Worm (Caenorhabditis elegans) whole organism, L1 larva: ENCODE data around the gene suf-1.
A peak's percentile ranks its signal among the peaks of the same experiment; 100 is the strongest.

Experiments
- C16A3.4 ChIP-seq: fragments of 150-350 bp; optimal IDR thresholded peaks from 2 replicates; lab custom pipeline; 2014; ENCODE audit warnings: missing biosample characterization, missing genetic modification characterization
- F16B12.6 ChIP-seq: fragments of 150-350 bp; optimal IDR thresholded peaks from 2 replicates; lab custom pipeline; 2014; ENCODE audit warnings: missing biosample characterization, missing genetic modification characterization
- aly-2 ChIP-seq: fragments of 150-350 bp; optimal IDR thresholded peaks from 2 replicates; lab custom pipeline; 2014; ENCODE audit warnings: missing biosample characterization, missing genetic modification characterization
- blmp-1 ChIP-seq: fragments of 150-350 bp; optimal IDR thresholded peaks from 2 replicates; lab custom pipeline; 2014; ENCODE audit warnings: missing biosample characterization, missing genetic modification characterization
- ceh-63 ChIP-seq: fragments of 200-800 bp; sonication (Bioruptor generic); optimal IDR thresholded peaks from 2 replicates; lab custom pipeline; 2018; ENCODE audit warnings: mild to moderate bottlenecking, missing genetic modification characterization, missing compliant biosample characterization
- ceh-88 ChIP-seq: fragments of 200-800 bp; sonication (Bioruptor generic); IDR thresholded peaks from 2 replicates; pipeline ENCODE4 v1.3.6; 2022; ENCODE audit warnings: missing genetic modification characterization, missing compliant biosample characterization
- ceh-90 ChIP-seq: sonication (generic microtip); optimal IDR thresholded peaks from 2 replicates; lab custom pipeline; 2016; ENCODE audit warnings: missing genetic modification characterization, missing compliant biosample characterization
- ces-1 ChIP-seq: fragments of 150-350 bp; optimal IDR thresholded peaks from 2 replicates; lab custom pipeline; 2014; ENCODE audit warnings: missing biosample characterization, missing genetic modification reagents, missing genetic modification characterization
- dpl-1 ChIP-seq, 3 experiments: fragments of 150-350 bp in 2 of 3; sonication (generic microtip) in 1 of 3; optimal IDR thresholded peaks; 2 replicates each; lab custom pipeline; 2014 to 2017; ENCODE audit warnings: missing biosample characterization in 3 of 3, missing genetic modification characterization in 3 of 3, missing genetic modification reagents in 3 of 3
- efl-1 ChIP-seq, 4 experiments: fragments of 150-350 bp; optimal IDR thresholded peaks in 3 of 4; peaks in 1 of 4; 1 replicate in 1 of 4; 2 replicates in 3 of 4; lab custom pipeline; 2014; ENCODE audit warnings: missing biosample characterization in 2 of 4, missing genetic modification characterization in 2 of 4, missing genetic modification reagents in 2 of 4
- egl-27 ChIP-seq, 2 experiments: fragments of 150-350 bp in 1 of 2; sonication (generic microtip); optimal IDR thresholded peaks; 3 replicates each; lab custom pipeline; 2017 to 2018; ENCODE audit warnings: missing biosample characterization in 2 of 2, missing genetic modification characterization in 2 of 2, missing genetic modification reagents in 2 of 2
- elt-3 ChIP-seq, 6 experiments: fragments of 150-350 bp in 1 of 6; sonication (generic microtip); optimal IDR thresholded peaks; 2 replicates each; lab custom pipeline; 2017 to 2018; ENCODE audit warnings: missing biosample characterization in 6 of 6, missing genetic modification characterization in 6 of 6, inconsistent platforms in 1 of 6
- fkh-4 ChIP-seq: sonication (generic microtip); optimal IDR thresholded peaks from 2 replicates; lab custom pipeline; 2016; ENCODE audit warnings: missing compliant biosample characterization, missing genetic modification characterization, borderline replicate concordance
- grh-1 ChIP-seq: fragments of 200-800 bp; sonication (Bioruptor generic); IDR thresholded peaks from 2 replicates; pipeline ENCODE4 v1.3.6; 2022; ENCODE audit warnings: missing genetic modification reagents, missing genetic modification characterization, missing compliant biosample characterization
- hlh-17 ChIP-seq: fragments of 200-800 bp; sonication (Bioruptor generic); optimal IDR thresholded peaks from 2 replicates; lab custom pipeline; 2018; ENCODE audit warnings: missing genetic modification characterization, mild to moderate bottlenecking, missing compliant biosample characterization, moderate library complexity, borderline replicate concordance
- irx-1 ChIP-seq: sonication (generic microtip); optimal IDR thresholded peaks from 2 replicates; lab custom pipeline; 2016; ENCODE audit warnings: missing genetic modification characterization, missing compliant biosample characterization
- isw-1 ChIP-seq: fragments of 200-800 bp; sonication (Bioruptor generic); IDR thresholded peaks from 2 replicates; pipeline ENCODE4 v1.3.6; 2022; ENCODE audit warnings: missing genetic modification characterization, missing compliant biosample characterization
- lin-15B ChIP-seq: fragments of 150-350 bp; sonication (generic microtip); optimal IDR thresholded peaks from 3 replicates; lab custom pipeline; 2014; ENCODE audit warnings: missing biosample characterization, missing genetic modification characterization
- lir-3 ChIP-seq: sonication (generic microtip); optimal IDR thresholded peaks from 2 replicates; lab custom pipeline; 2016; ENCODE audit warnings: mild to moderate bottlenecking, missing genetic modification characterization, moderate library complexity, missing compliant biosample characterization; ENCODE audit not compliant: poor library complexity
- mdl-1 ChIP-seq, 2 experiments: fragments of 150-350 bp; optimal IDR thresholded peaks; 2 replicates each; lab custom pipeline; 2014 to 2017; ENCODE audit warnings: missing biosample characterization in 2 of 2, missing genetic modification characterization in 2 of 2, inconsistent platforms in 1 of 2
- nhr-11 ChIP-seq: fragments of 150-350 bp; optimal IDR thresholded peaks from 2 replicates; lab custom pipeline; 2014; ENCODE audit warnings: missing biosample characterization, missing genetic modification characterization
- nhr-19 ChIP-seq: fragments of 200-800 bp; sonication (Bioruptor generic); conservative IDR thresholded peaks from 2 replicates; pipeline ENCODE4 v1.3.6; 2022; ENCODE audit warnings: missing genetic modification characterization, missing compliant biosample characterization
- nhr-20 ChIP-seq: sonication (generic microtip); optimal IDR thresholded peaks from 2 replicates; lab custom pipeline; 2016; ENCODE audit warnings: mild to moderate bottlenecking, missing genetic modification characterization, missing compliant biosample characterization
- nhr-28 ChIP-seq: fragments of 150-350 bp; optimal IDR thresholded peaks from 2 replicates; lab custom pipeline; 2014; ENCODE audit warnings: missing biosample characterization, missing genetic modification characterization
- nhr-77 ChIP-seq: fragments of 150-350 bp; optimal IDR thresholded peaks from 2 replicates; lab custom pipeline; 2014; ENCODE audit warnings: missing biosample characterization, missing genetic modification characterization
- nhr-85 ChIP-seq: sonication (generic microtip); peaks from one replicate; lab custom pipeline; 2016; ENCODE audit warnings: missing genetic modification characterization, inconsistent platforms, missing compliant biosample characterization
- pag-3 ChIP-seq: sonication (generic microtip); optimal IDR thresholded peaks from 2 replicates; lab custom pipeline; 2017; ENCODE audit warnings: missing genetic modification characterization, mild to moderate bottlenecking, missing compliant biosample characterization, antibody characterized with exemption, borderline replicate concordance; ENCODE audit not compliant: insufficient read depth
- pax-3 ChIP-seq: fragments of 200-800 bp; sonication (Bioruptor generic); optimal IDR thresholded peaks from 2 replicates; lab custom pipeline; 2018; ENCODE audit warnings: mild to moderate bottlenecking, missing genetic modification characterization, moderate library complexity, missing compliant biosample characterization
- pqm-1 ChIP-seq: sonication (generic microtip); optimal IDR thresholded peaks from 3 replicates; lab custom pipeline; 2017; ENCODE audit warnings: missing biosample characterization, missing genetic modification characterization
- skn-1 ChIP-seq: fragments of 150-350 bp; optimal IDR thresholded peaks from 2 replicates; lab custom pipeline; 2014; ENCODE audit warnings: missing biosample characterization, missing genetic modification characterization
- snpc-4 ChIP-seq: fragments of 150-350 bp; optimal IDR thresholded peaks from 2 replicates; lab custom pipeline; 2014; ENCODE audit warnings: missing biosample characterization, missing genetic modification characterization
- sup-37 ChIP-seq: fragments of 200-800 bp; sonication (Bioruptor generic); optimal IDR thresholded peaks from 2 replicates; lab custom pipeline; 2018; ENCODE audit warnings: mild to moderate bottlenecking, missing genetic modification characterization, missing compliant biosample characterization
- swsn-7 ChIP-seq: sonication (generic microtip); optimal IDR thresholded peaks from 2 replicates; lab custom pipeline; 2016; ENCODE audit warnings: missing genetic modification characterization, missing compliant biosample characterization
- tlp-1 ChIP-seq: fragments of 150-350 bp; optimal IDR thresholded peaks from 2 replicates; lab custom pipeline; 2014; ENCODE audit warnings: missing biosample characterization, missing genetic modification characterization
- unc-130 ChIP-seq: fragments of 150-350 bp; optimal IDR thresholded peaks from 2 replicates; lab custom pipeline; 2017; ENCODE audit warnings: missing biosample characterization, missing genetic modification characterization, inconsistent platforms
- unc-30 ChIP-seq: sonication (generic microtip); optimal IDR thresholded peaks from 2 replicates; lab custom pipeline; 2017; ENCODE audit warnings: missing biosample characterization, missing genetic modification characterization
- unc-86 ChIP-seq: sonication (generic microtip); optimal IDR thresholded peaks from 2 replicates; lab custom pipeline; 2016; ENCODE audit warnings: missing genetic modification characterization, missing compliant biosample characterization
- unc-98 ChIP-seq: fragments of 200-800 bp; sonication (Bioruptor generic); IDR thresholded peaks from 2 replicates; pipeline ENCODE4 v1.3.6; 2022; ENCODE audit warnings: missing genetic modification characterization, missing compliant biosample characterization
- zag-1 ChIP-seq: fragments of 150-350 bp; optimal IDR thresholded peaks from 2 replicates; lab custom pipeline; 2014; ENCODE audit warnings: missing biosample characterization, missing genetic modification characterization
- ztf-4 ChIP-seq: fragments of 150-350 bp; optimal IDR thresholded peaks from 2 replicates; lab custom pipeline; 2014; ENCODE audit warnings: missing biosample characterization, missing genetic modification characterization

suf-1 gene

DNA sequence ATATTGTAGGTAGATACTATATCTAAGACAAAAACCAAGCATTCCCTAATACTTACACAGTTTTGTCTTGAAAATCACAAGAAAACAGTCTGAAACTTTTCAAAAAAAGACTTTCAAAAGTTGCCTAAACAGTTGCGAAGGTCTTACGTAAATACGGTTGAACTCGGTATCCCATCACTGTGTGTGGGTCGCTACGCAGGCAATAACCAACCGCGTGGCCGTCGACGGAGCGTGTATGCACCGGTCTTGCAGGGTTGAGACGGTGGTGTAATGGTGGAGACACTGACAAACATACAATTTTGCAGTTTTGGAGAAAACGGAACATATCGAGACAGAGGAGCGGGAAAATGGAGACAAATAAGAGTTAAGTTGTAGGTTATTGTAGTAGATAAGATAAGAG is 42.4 kb upstream of the suf-1 start, which contains the start of gene iff-2 (continued):
- peak; percentile 100 for TF ChIP-seq nhr-77 (tag; lab: Kevin White, UChicago)
- peak; percentile 100 for TF ChIP-seq nhr-20 (tag; lab: Kevin White, UChicago)
- peak; percentile 94 for TF ChIP-seq sup-37 (GFP tag; lab: Kevin White, UChicago)
- peak; percentile 98 for TF ChIP-seq skn-1 (tag; lab: Kevin White, UChicago)
- TF ChIP-seq grh-1 (GFP tag; lab: Robert Waterston, UW), result peak; percentile 97
- TF ChIP-seq dpl-1 (GFP tag; optimal IDR thresholded peaks at IDR 0.05; lab: Kevin White, UChicago), result peak; percentile 94 to 97 (median 95)
- peak; percentile 100 for TF ChIP-seq nhr-85
- peak; percentile 99 for TF ChIP-seq unc-86 (tag; lab: Kevin White, UChicago)
- peak; percentile 99 for TF ChIP-seq nhr-19 (GFP tag; lab: Robert Waterston, UW)
- TF ChIP-seq ceh-88 (GFP tag; lab: Robert Waterston, UW), result peak; percentile 97
- TF ChIP-seq pqm-1 (tag; lab: Kevin White, UChicago), result peak; percentile 54
- TF ChIP-seq swsn-7 (tag; lab: Kevin White, UChicago), result peak; percentile 99
- peak; percentile 85 for TF ChIP-seq F16B12.6 (tag; lab: Kevin White, UChicago)
- TF ChIP-seq mdl-1 (tag; optimal IDR thresholded peaks at IDR 0.05; lab: Kevin White, UChicago), result peak; percentile 90 to 100
- TF ChIP-seq lin-15B, result peak; percentile 100
- peak; percentile 97 for TF ChIP-seq blmp-1 (tag; lab: Kevin White, UChicago)
- peak; percentile 96 for TF ChIP-seq irx-1 (tag; lab: Kevin White, UChicago)
- peak; percentile 100 for TF ChIP-seq elt-3 (tag; optimal IDR thresholded peaks at IDR 0.05; lab: Kevin White, UChicago)
- TF ChIP-seq efl-1 (optimal IDR thresholded peaks at IDR 0.05; lab: Kevin White, UChicago), result peak; percentile 98
- TF ChIP-seq efl-1 (GFP tag; optimal IDR thresholded peaks at IDR 0.05 in 1 of 2; lab: Kevin White, UChicago), result peak; percentile 91 to 100
- TF ChIP-seq unc-30 (tag; lab: Kevin White, UChicago), result no peak
- TF ChIP-seq snpc-4 (tag; lab: Kevin White, UChicago), result peak; percentile 90
- TF ChIP-seq fkh-4 (tag; lab: Kevin White, UChicago), result peak; percentile 71
- TF ChIP-seq lir-3 (tag; lab: Kevin White, UChicago), result peak; percentile 95
- TF ChIP-seq hlh-17 (GFP tag; lab: Kevin White, UChicago), result no peak
- TF ChIP-seq nhr-28 (tag; lab: Kevin White, UChicago), result no peak
- TF ChIP-seq ceh-63 (GFP tag; lab: Kevin White, UChicago), result no peak
- TF ChIP-seq unc-130 (tag; lab: Kevin White, UChicago), result peak; percentile 99
- peak; percentile 100 for TF ChIP-seq C16A3.4 (tag; lab: Kevin White, UChicago)
- TF ChIP-seq pag-3 (tag; lab: Kevin White, UChicago), result peak; percentile 69
- peak; percentile 98 for TF ChIP-seq pax-3 (tag; lab: Kevin White, UChicago)
- TF ChIP-seq zag-1 (tag; lab: Kevin White, UChicago), result peak; percentile 69
- TF ChIP-seq tlp-1 (tag; lab: Kevin White, UChicago), result no peak
- peak; percentile 93 for TF ChIP-seq aly-2
- peak; percentile 83; the same call in 1 of the 2 replicates for TF ChIP-seq unc-98 (GFP tag; lab: Robert Waterston, UW)
- peak; percentile 99 for TF ChIP-seq ztf-4 (tag; lab: Kevin White, UChicago)
- no peak for TF ChIP-seq ces-1
- TF ChIP-seq egl-27 (tag; optimal IDR thresholded peaks at IDR 0.05; lab: Kevin White, UChicago), result peak; percentile 90 to 96
- peak; percentile 99 for TF ChIP-seq isw-1 (GFP tag; lab: Robert Waterston, UW)
- TF ChIP-seq ceh-90 (tag; lab: Kevin White, UChicago), result peak; percentile 9

DNA sequence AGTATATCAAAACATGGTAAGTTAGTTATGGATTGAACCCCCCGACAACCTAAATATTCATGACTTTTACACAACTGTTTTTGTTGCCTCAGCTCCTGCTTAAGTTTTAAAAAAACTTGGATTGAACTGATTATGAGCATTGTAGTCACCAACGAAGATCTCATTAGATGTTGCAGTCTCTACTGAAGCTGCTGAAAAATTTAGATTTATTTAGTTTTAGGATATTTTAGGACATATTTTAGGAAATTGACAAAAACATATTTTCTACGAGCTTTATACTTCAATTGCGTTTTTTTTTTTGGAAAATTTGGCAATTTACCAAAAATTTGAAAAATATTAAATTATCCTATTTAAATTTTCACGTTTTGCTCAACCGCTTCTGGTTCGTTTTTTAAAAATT is 41.6 kb upstream of the suf-1 start, which contains the start of gene F54C9.14:
Gene F54C9.14, plus strand, starts transcription at position 301 of the 400 bp plus-strand sequence.
- peak; percentile 25 for TF ChIP-seq nhr-85
- TF ChIP-seq nhr-11 (tag; lab: Kevin White, UChicago), result no peak
